Fruit fly (Drosophila melanogaster) whole organism, adult: ENCODE measurements around the gene Rcd-1.

ENCODE experiments used
- CG11617 ChIP-seq: fragments of 200-800 bp; sonication (Bioruptor generic); optimal IDR thresholded peaks from 2 replicates; lab custom pipeline; 2017; ENCODE audit warnings: mild to moderate bottlenecking, missing biosample characterization, missing genetic modification reagents, missing genetic modification characterization
- CG12768 ChIP-seq: fragments of 200-800 bp; sonication (Bioruptor generic); optimal IDR thresholded peaks from 2 replicates; lab custom pipeline; 2017; ENCODE audit warnings: missing biosample characterization, missing genetic modification characterization, mild to moderate bottlenecking, moderate library complexity, missing genetic modification reagents
- CG14711 ChIP-seq: fragments of 200-800 bp; sonication (Bioruptor generic); optimal IDR thresholded peaks from 2 replicates; lab custom pipeline; 2018; ENCODE audit warnings: missing biosample characterization, mild to moderate bottlenecking, missing genetic modification characterization, moderate library complexity
- CG1620 ChIP-seq: fragments of 200-800 bp; sonication (Bioruptor generic); optimal IDR thresholded peaks from 2 replicates; lab custom pipeline; 2016; ENCODE audit warnings: missing biosample characterization, missing genetic modification characterization
- CG33017 ChIP-seq: fragments of 200-800 bp; sonication (Bioruptor generic); optimal IDR thresholded peaks from 2 replicates; lab custom pipeline; 2018; ENCODE audit warnings: missing biosample characterization, mild to moderate bottlenecking, missing genetic modification characterization, moderate library complexity
- CG5204 ChIP-seq: fragments of 200-800 bp; sonication (Bioruptor generic); optimal IDR thresholded peaks from 2 replicates; lab custom pipeline; 2016; ENCODE audit warnings: missing biosample characterization, missing genetic modification characterization
- CG7045 ChIP-seq: fragments of 200-800 bp; sonication (Bioruptor generic); optimal IDR thresholded peaks from 2 replicates; lab custom pipeline; 2017; ENCODE audit warnings: missing biosample characterization, mild to moderate bottlenecking, missing genetic modification characterization
- CG7101 ChIP-seq: fragments of 200-800 bp; sonication (Bioruptor generic); optimal IDR thresholded peaks from 2 replicates; lab custom pipeline; 2018; ENCODE audit warnings: missing biosample characterization, mild to moderate bottlenecking, missing genetic modification characterization, moderate library complexity
- Clk ChIP-seq: fragments of 200-800 bp; sonication (Bioruptor generic); optimal IDR thresholded peaks from 2 replicates; lab custom pipeline; 2017; ENCODE audit warnings: missing biosample characterization, missing genetic modification characterization
- Crg-1 ChIP-seq: fragments of 200-800 bp; sonication (Bioruptor generic); optimal IDR thresholded peaks from 2 replicates; lab custom pipeline; 2016; ENCODE audit warnings: missing biosample characterization, missing genetic modification characterization
- Hr96 ChIP-seq: fragments of 200-800 bp; sonication (Bioruptor generic); optimal IDR thresholded peaks from 2 replicates; lab custom pipeline; 2016; ENCODE audit warnings: missing biosample characterization, missing genetic modification characterization
- Mnt ChIP-seq: fragments of 200-800 bp; sonication (Bioruptor generic); optimal IDR thresholded peaks from 2 replicates; lab custom pipeline; 2016; ENCODE audit warnings: missing biosample characterization, mild to moderate bottlenecking, missing genetic modification characterization
- bab1 ChIP-seq: fragments of 200-800 bp; sonication (Bioruptor generic); optimal IDR thresholded peaks from 3 replicates; lab custom pipeline; 2019; ENCODE audit warnings: missing biosample characterization, mild to moderate bottlenecking, missing genetic modification characterization, moderate library complexity
- cic ChIP-seq: fragments of 200-800 bp; sonication (Bioruptor generic); optimal IDR thresholded peaks from 2 replicates; lab custom pipeline; 2017; ENCODE audit warnings: missing biosample characterization, mild to moderate bottlenecking, missing genetic modification characterization, moderate library complexity
- cnc ChIP-seq, 2 experiments: fragments of >200 bp; optimal IDR thresholded peaks; 2 replicates each; lab custom pipeline; 2017
- kay ChIP-seq: fragments of 200-800 bp; sonication (Bioruptor generic); peaks from one replicate; lab custom pipeline; 2016; ENCODE audit warnings: missing biosample characterization, missing genetic modification characterization, borderline replicate concordance
- ovo ChIP-seq: fragments of 200-800 bp; sonication (Bioruptor generic); optimal IDR thresholded peaks from 2 replicates; lab custom pipeline; 2016; ENCODE audit warnings: missing biosample characterization, missing genetic modification characterization
- pad ChIP-seq: fragments of 200-800 bp; sonication (Bioruptor generic); optimal IDR thresholded peaks from 3 replicates; lab custom pipeline; 2017; ENCODE audit warnings: missing biosample characterization, missing genetic modification characterization, mild to moderate bottlenecking, moderate library complexity, missing genetic modification reagents
- tj ChIP-seq: fragments of 200-800 bp; sonication (Bioruptor generic); optimal IDR thresholded peaks from 3 replicates; lab custom pipeline; 2017; ENCODE audit warnings: missing biosample characterization, mild to moderate bottlenecking, missing genetic modification characterization, moderate library complexity
- toe ChIP-seq: fragments of 200-800 bp; sonication (Bioruptor generic); optimal IDR thresholded peaks from 2 replicates; lab custom pipeline; 2016; ENCODE audit warnings: missing biosample characterization, missing genetic modification characterization

Gene Rcd-1

dm6 chrX:19683040-19683875 lies 44.7 kb downstream of the Rcd-1 start, which contains the start of the genes dome and Ubqn:
Gene dome (minus strand): TSS chrX:19683518.
Gene Ubqn (plus strand): TSS chrX:19683808.
- TF ChIP-seq CG7101 (tag; lab: Kevin White, UChicago) (peak; percentile 14), CG12768 (GFP tag; lab: Kevin White, UChicago) (peak; percentile 56), CG1620 (GFP tag; lab: Kevin White, UChicago) (no peak), cnc (optimal IDR thresholded peaks at IDR 0.05; lab: Kevin White, UChicago) (no peak), cic (GFP tag; lab: Kevin White, UChicago) (peak; percentile 62), Clk (no peak), Hr96 (peak; percentile 49), CG11617 (GFP tag; lab: Kevin White, UChicago) (peak; percentile 33), pad (peak; percentile 50), ovo (GFP tag; lab: Kevin White, UChicago) (peak; percentile 31), CG33017 (tag; lab: Kevin White, UChicago) (no peak), kay (GFP tag; lab: Kevin White, UChicago) (no peak), CG5204 (GFP tag; lab: Kevin White, UChicago) (no peak), toe (GFP tag; lab: Kevin White, UChicago) (peak; percentile 29), Crg-1 (GFP tag; lab: Kevin White, UChicago) (peak; percentile 28), CG14711 (tag; lab: Kevin White, UChicago) (peak; percentile 5), CG7045 (GFP tag; lab: Kevin White, UChicago) (no peak), Mnt (peak; percentile 63), bab1 (GFP tag; lab: Kevin White, UChicago) (peak; percentile 55), tj (GFP tag; lab: Kevin White, UChicago) (peak; percentile 71)

dm6 chrX:19684048-19684447 lies 45.5 kb downstream of the Rcd-1 start:
- TF ChIP-seq toe (GFP tag; lab: Kevin White, UChicago) = no peak
- TF ChIP-seq CG33017 (tag; lab: Kevin White, UChicago) = no peak
- TF ChIP-seq CG12768 (GFP tag; lab: Kevin White, UChicago) = peak; percentile 19
- TF ChIP-seq pad = no peak

DNA sequence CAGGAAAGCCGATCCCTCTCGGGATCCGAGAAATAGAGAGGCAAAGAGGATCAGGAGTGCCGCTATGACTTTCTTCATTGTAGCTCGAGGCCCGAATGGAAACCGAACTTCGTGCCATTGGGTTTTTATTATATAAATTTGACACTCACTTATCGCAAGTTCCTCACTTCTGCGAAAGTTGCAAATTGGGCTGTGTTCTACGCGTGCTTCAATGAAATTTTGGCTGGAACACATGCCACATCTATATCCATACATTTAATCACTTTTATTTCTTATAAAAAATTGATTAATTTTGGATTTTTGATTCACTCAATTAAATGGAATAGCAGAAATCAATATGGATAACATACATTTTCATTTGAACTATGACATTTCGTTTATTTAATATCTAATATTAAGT lies 50.3 kb downstream of the Rcd-1 start, which contains the start of gene CG14227:
TSS of gene CG14227 (minus strand) at position 101 of the 400 bp plus-strand sequence.
- TF ChIP-seq CG7045 (GFP tag; lab: Kevin White, UChicago) (no peak), tj (GFP tag; lab: Kevin White, UChicago) (no peak), CG11617 (GFP tag; lab: Kevin White, UChicago) (no peak), cnc (optimal IDR thresholded peaks at IDR 0.05; lab: Kevin White, UChicago) (no peak), toe (GFP tag; lab: Kevin White, UChicago) (no peak)

dm6 chrX:19690050-19690449 lies 51.5 kb downstream of the Rcd-1 start:
- TF ChIP-seq cic (GFP tag; lab: Kevin White, UChicago) (no peak), bab1 (GFP tag; lab: Kevin White, UChicago) (no peak), CG1620 (GFP tag; lab: Kevin White, UChicago) (no peak)
